Worm (Caenorhabditis elegans): ENCODE results near the gene C49C8.5.

C49C8.5 gene

DNA sequence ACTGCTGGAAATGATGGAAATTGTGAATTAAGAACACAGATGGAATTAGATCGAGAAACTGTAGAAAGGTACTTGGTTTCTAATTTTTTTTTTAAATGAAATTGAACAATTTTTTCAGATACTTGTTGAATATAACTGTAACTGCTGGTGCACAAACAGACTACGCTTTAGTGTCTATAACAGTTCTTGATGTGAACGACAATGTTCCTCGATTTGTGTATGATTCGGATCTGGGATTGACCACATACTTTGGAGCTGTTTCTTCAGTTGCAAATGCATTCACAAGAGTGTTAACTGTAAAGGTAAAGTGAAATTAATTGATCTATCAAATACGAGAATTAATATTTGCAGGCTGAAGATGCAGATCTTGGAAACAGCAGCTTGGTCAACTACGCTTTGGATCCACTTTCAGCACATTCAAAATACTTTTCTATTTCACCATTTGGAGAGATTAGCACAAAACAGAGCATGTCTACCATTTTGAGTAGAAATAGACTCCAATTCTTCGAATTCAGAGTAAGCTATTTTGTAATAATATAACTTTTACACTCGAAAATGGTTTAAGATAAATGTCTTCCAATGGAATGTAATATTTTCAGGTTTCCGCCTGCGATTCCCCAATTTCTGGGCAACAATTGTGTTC, 20.4 kb upstream of the C49C8.5 start:
- TF ChIP-seq dmd-4 (tag; optimal IDR thresholded peaks at IDR 0.05; ENCODE audit: borderline replicate concordance), result no peak
- no peak for TF ChIP-seq syd-9 (tag; optimal IDR thresholded peaks at IDR 0.05)
- TF ChIP-seq nhr-11 (tag; optimal IDR thresholded peaks at IDR 0.05), result no peak
- TF ChIP-seq ceh-45 (GFP tag; IDR thresholded peaks at IDR 0.05), result no peak
- TF ChIP-seq K09A11.1 (tag; optimal IDR thresholded peaks at IDR 0.05; ENCODE audit: insufficient read depth), result no peak
- no peak for TF ChIP-seq unc-86 (tag; optimal IDR thresholded peaks at IDR 0.05)
- TF ChIP-seq unc-3 (GFP tag; conservative IDR thresholded peaks at IDR 0.05), result no peak
- no peak for TF ChIP-seq unc-3 (tag; optimal IDR thresholded peaks at IDR 0.05)
- no peak for TF ChIP-seq Y22D7AL.16 (tag; optimal IDR thresholded peaks at IDR 0.05)
- no peak for TF ChIP-seq sox-2 (GFP tag; IDR thresholded peaks at IDR 0.05)
- TF ChIP-seq elt-2 (tag; optimal IDR thresholded peaks at IDR 0.05), result no peak
- no peak for TF ChIP-seq pha-2 (tag; optimal IDR thresholded peaks at IDR 0.05)
- TF ChIP-seq pax-1 (tag; optimal IDR thresholded peaks at IDR 0.05), result no peak
- no peak for TF ChIP-seq fax-1 (tag; optimal IDR thresholded peaks at IDR 0.05)
- no peak for TF ChIP-seq F13H6.1 (tag; optimal IDR thresholded peaks at IDR 0.05)
- TF ChIP-seq dve-1 (tag; optimal IDR thresholded peaks at IDR 0.05), result no peak
- no peak for TF ChIP-seq ceh-6 (GFP tag; optimal IDR thresholded peaks at IDR 0.05)
- TF ChIP-seq ceh-30 (tag; optimal IDR thresholded peaks at IDR 0.05), result no peak
- TF ChIP-seq ceh-2 (tag; optimal IDR thresholded peaks at IDR 0.05), result no peak
- TF ChIP-seq ceh-48 (tag; optimal IDR thresholded peaks at IDR 0.05), result no peak
- no peak for TF ChIP-seq nhr-232 (tag; optimal IDR thresholded peaks at IDR 0.05)

DNA sequence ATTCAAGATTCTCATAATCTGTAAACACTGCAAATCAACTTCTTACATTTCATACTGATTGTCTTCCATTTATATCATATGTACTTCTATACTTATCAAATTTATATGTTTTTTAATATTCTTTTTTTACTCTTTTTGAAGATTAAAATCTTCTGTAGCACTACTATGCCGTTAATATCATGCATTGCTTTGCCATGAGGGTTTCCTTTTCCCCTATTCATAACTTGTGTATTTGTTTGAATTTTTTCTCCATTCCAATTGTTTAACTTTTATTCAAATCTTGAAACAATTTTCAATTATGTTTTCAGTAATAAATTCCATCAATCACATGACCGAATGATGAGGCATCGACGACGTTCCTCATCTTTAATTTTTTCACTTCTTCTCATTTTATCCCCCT, 15.2 kb upstream of the C49C8.5 start, which contains the start of gene cdh-5:
TSS of gene cdh-5 (plus strand) at position 301 of the 400 bp plus-strand sequence.
- TF ChIP-seq nfya-1 (tag; optimal IDR thresholded peaks at IDR 0.05), result no peak
- no peak for TF ChIP-seq hlh-13 (GFP tag; optimal IDR thresholded peaks at IDR 0.05)
- no peak for TF ChIP-seq eyg-1 (tag; optimal IDR thresholded peaks at IDR 0.05)
- no peak for TF ChIP-seq ceh-14 (tag; optimal IDR thresholded peaks at IDR 0.05)
- TF ChIP-seq npax-4 (tag; optimal IDR thresholded peaks at IDR 0.05), result no peak
- no peak for TF ChIP-seq ets-4 (tag; optimal IDR thresholded peaks at IDR 0.05)

DNA sequence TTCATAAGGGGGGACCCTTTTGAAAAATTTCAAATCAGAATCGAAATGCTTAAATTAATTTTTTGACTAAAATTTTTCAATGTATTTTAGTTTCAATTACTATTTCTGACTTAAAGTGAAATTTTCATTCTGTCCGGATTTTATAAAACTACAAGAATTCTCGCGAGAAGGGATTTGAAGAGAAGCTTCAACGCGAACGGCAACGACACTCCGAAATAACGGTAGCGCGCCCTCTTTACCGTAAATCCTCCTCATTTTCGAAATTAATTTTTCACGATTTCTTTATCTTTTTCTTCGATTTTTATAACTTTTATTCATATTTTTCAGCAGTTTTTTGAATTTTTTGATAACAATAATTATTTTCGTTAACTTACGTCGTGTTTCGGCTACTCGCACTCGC, 12.3 kb upstream of the C49C8.5 start:
- TF ChIP-seq ttx-3 (tag; optimal IDR thresholded peaks at IDR 0.05) (no peak), pha-4 (tag; optimal IDR thresholded peaks at IDR 0.05) (no peak), unc-55 (GFP tag; optimal IDR thresholded peaks at IDR 0.05) (no peak), lin-11 (tag; optimal IDR thresholded peaks at IDR 0.05) (no peak), ceh-9 (tag; optimal IDR thresholded peaks at IDR 0.05) (no peak), hlh-15 (tag; optimal IDR thresholded peaks at IDR 0.05) (no peak), tbx-2 (tag; optimal IDR thresholded peaks at IDR 0.05) (no peak), C38D4.7 (GFP tag; optimal IDR thresholded peaks at IDR 0.05) (no peak), madf-2 (tag; optimal IDR thresholded peaks at IDR 0.05) (no peak), ceh-19 (GFP tag; optimal IDR thresholded peaks at IDR 0.05) (no peak), T23F11.4 (GFP tag; optimal IDR thresholded peaks at IDR 0.05) (no peak)

DNA sequence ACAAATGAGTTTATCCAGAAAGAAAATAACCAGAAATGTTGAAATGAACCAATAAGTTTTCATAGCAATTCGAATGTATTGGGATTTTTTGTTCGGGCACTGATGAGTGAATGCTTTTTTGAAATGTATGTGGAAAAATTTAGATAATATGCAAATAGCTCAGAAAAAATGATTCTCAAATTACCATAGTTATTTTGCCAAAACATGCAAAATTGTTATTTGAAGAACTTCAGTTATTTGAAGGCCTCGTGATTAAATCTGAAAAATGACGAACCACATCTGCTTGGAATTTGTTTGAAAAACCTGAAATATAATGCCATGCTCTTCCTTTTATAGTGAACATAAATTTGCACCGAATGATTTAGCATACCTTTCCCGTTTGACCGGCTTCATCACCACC, 4.7 kb upstream of the C49C8.5 start, which contains the start of gene C49C8.6:
TSS of gene C49C8.6 (minus strand) at position 101 of the 400 bp plus-strand sequence.
- TF ChIP-seq elt-2 (tag; optimal IDR thresholded peaks at IDR 0.05) (no peak), odd-2 (tag; optimal IDR thresholded peaks at IDR 0.05) (no peak), nhr-232 (tag; optimal IDR thresholded peaks at IDR 0.05) (no peak), pqm-1 (tag; optimal IDR thresholded peaks at IDR 0.05) (no peak), ztf-16 (tag; optimal IDR thresholded peaks at IDR 0.05) (no peak), ets-4 (tag; optimal IDR thresholded peaks at IDR 0.05) (no peak), C38D4.7 (GFP tag; optimal IDR thresholded peaks at IDR 0.05) (no peak), hlh-15 (tag; optimal IDR thresholded peaks at IDR 0.05) (no peak), syd-9 (tag; optimal IDR thresholded peaks at IDR 0.05) (no peak), ceh-24 (tag; optimal IDR thresholded peaks at IDR 0.05) (no peak), ceh-34 (tag; optimal IDR thresholded peaks at IDR 0.05) (no peak), eyg-1 (tag; optimal IDR thresholded peaks at IDR 0.05) (no peak), ceh-30 (tag; optimal IDR thresholded peaks at IDR 0.05) (no peak), zip-5 (tag; optimal IDR thresholded peaks at IDR 0.05) (no peak), ceh-18 (tag; optimal IDR thresholded peaks at IDR 0.05) (no peak), lin-11 (tag; optimal IDR thresholded peaks at IDR 0.05) (no peak), dmd-4 (tag; optimal IDR thresholded peaks at IDR 0.05; ENCODE audit: borderline replicate concordance) (no peak)

Data from whole organism, late embryonic.